Fruit fly (Drosophila melanogaster) whole organism, embryonic: ENCODE results near the gene CG11698.

ENCODE experiments used
- BEAF-32 ChIP-seq: fragments of 200-800 bp; sonication (Bioruptor generic); optimal IDR thresholded peaks from 3 replicates; lab custom pipeline; 2017; ENCODE audit warnings: missing biosample characterization, missing genetic modification characterization, mild to moderate bottlenecking, moderate library complexity, missing genetic modification reagents
- Bdp1 ChIP-seq: fragments of 200-800 bp; sonication (Bioruptor generic); optimal IDR thresholded peaks from 3 replicates; lab custom pipeline; 2016; ENCODE audit warnings: missing biosample characterization, missing genetic modification characterization
- CG10147 ChIP-seq: fragments of 200-800 bp; sonication (Bioruptor generic); optimal IDR thresholded peaks from 2 replicates; lab custom pipeline; 2019; ENCODE audit warnings: missing biosample characterization, mild to moderate bottlenecking, missing genetic modification characterization, moderate library complexity
- CG10959 ChIP-seq: fragments of 200-800 bp; sonication (Bioruptor generic); IDR thresholded peaks from 2 replicates; pipeline ENCODE4 v1.3.6; 2022; ENCODE audit warnings: missing biosample characterization, missing genetic modification characterization
- CG13287 ChIP-seq: fragments of 200-800 bp; sonication (Bioruptor generic); IDR thresholded peaks from 2 replicates; pipeline ENCODE4 v1.3.6; 2022; ENCODE audit warnings: missing biosample characterization, missing genetic modification characterization; ENCODE audit not compliant: partially characterized antibody
- CG13775 ChIP-seq: fragments of 200-800 bp; sonication (Bioruptor generic); optimal IDR thresholded peaks from 3 replicates; lab custom pipeline; 2017; ENCODE audit warnings: missing biosample characterization, mild to moderate bottlenecking, missing genetic modification characterization
- CG14014 ChIP-seq: fragments of 200-800 bp; sonication (Bioruptor generic); IDR thresholded peaks from 2 replicates; pipeline ENCODE4 v1.3.6; 2022; ENCODE audit warnings: missing biosample characterization, missing genetic modification characterization
- CG15073 ChIP-seq: fragments of 200-800 bp; sonication (Bioruptor generic); optimal IDR thresholded peaks from 2 replicates; lab custom pipeline; 2016; ENCODE audit warnings: missing biosample characterization, missing genetic modification characterization
- CG15514 ChIP-seq: fragments of 200-800 bp; sonication (Bioruptor generic); optimal IDR thresholded peaks from 3 replicates; lab custom pipeline; 2017; ENCODE audit warnings: missing biosample characterization, missing genetic modification characterization, mild to moderate bottlenecking, moderate library complexity, missing genetic modification reagents
- CG18262 ChIP-seq: fragments of 200-800 bp; optimal IDR thresholded peaks from 3 replicates; lab custom pipeline; 2019; ENCODE audit warnings: missing biosample characterization, mild to moderate bottlenecking, missing genetic modification characterization, moderate library complexity
- CG18476 ChIP-seq: fragments of 200-800 bp; sonication (Bioruptor generic); optimal IDR thresholded peaks from 2 replicates; lab custom pipeline; 2016; ENCODE audit warnings: missing biosample characterization, mild to moderate bottlenecking, missing genetic modification characterization
- CG4328 ChIP-seq: fragments of 200-800 bp; sonication (Bioruptor generic); optimal IDR thresholded peaks from 3 replicates; lab custom pipeline; 2017; ENCODE audit warnings: missing biosample characterization, missing genetic modification reagents, missing genetic modification characterization
- CG7839 ChIP-seq: fragments of 200-800 bp; sonication (Bioruptor generic); optimal IDR thresholded peaks from 3 replicates; lab custom pipeline; 2018; ENCODE audit warnings: missing biosample characterization, mild to moderate bottlenecking, missing genetic modification characterization, moderate library complexity
- CG8089 ChIP-seq: fragments of 200-800 bp; sonication (Bioruptor generic); optimal IDR thresholded peaks from 3 replicates; lab custom pipeline; 2016; ENCODE audit warnings: missing biosample characterization, missing genetic modification characterization
- CG9215 ChIP-seq: fragments of 200-800 bp; sonication (Bioruptor generic); IDR thresholded peaks from 2 replicates; pipeline ENCODE4 v1.3.6; 2022; ENCODE audit warnings: missing biosample characterization, missing genetic modification characterization
- CG9727 ChIP-seq: fragments of 200-800 bp; sonication (Bioruptor generic); optimal IDR thresholded peaks from 3 replicates; lab custom pipeline; 2017; ENCODE audit warnings: missing biosample characterization, mild to moderate bottlenecking, missing genetic modification characterization
- D19A ChIP-seq: fragments of 200-800 bp; optimal IDR thresholded peaks from 3 replicates; lab custom pipeline; 2019; ENCODE audit warnings: missing biosample characterization, mild to moderate bottlenecking, missing genetic modification characterization, moderate library complexity
- D19B ChIP-seq: fragments of 200-800 bp; sonication (Bioruptor generic); optimal IDR thresholded peaks from 2 replicates; lab custom pipeline; 2017; ENCODE audit warnings: missing biosample characterization, mild to moderate bottlenecking, missing genetic modification characterization
- Dbx ChIP-seq: fragments of 200-800 bp; sonication (Bioruptor generic); IDR thresholded peaks from 3 replicates; pipeline ENCODE4 v1.3.6; 2022; ENCODE audit warnings: missing biosample characterization, missing genetic modification characterization
- Gug ChIP-seq: fragments of 200-800 bp; sonication (Bioruptor generic); IDR thresholded peaks from 4 replicates; pipeline ENCODE4 v1.3.6; 2022; ENCODE audit warnings: missing biosample characterization, missing genetic modification characterization
- H15 ChIP-seq: fragments of 200-800 bp; sonication (Bioruptor generic); IDR thresholded peaks from 3 replicates; pipeline ENCODE4 v1.3.6; 2022; ENCODE audit warnings: missing biosample characterization, missing genetic modification characterization
- HHEX ChIP-seq: fragments of 200-800 bp; sonication (Bioruptor generic); optimal IDR thresholded peaks from 3 replicates; lab custom pipeline; 2017; ENCODE audit warnings: missing biosample characterization, mild to moderate bottlenecking, missing genetic modification characterization, missing genetic modification reagents
- HLH4C ChIP-seq: fragments of 200-800 bp; sonication (Bioruptor generic); IDR thresholded peaks from 3 replicates; pipeline ENCODE4 v1.3.6; 2022; ENCODE audit warnings: missing biosample characterization, missing genetic modification characterization; ENCODE audit not compliant: partially characterized antibody
- Hr51 ChIP-seq, 2 experiments: fragments of 200-800 bp; sonication (Bioruptor generic); optimal IDR thresholded peaks; 2 replicates in 1 of 2; 3 replicates in 1 of 2; lab custom pipeline; 2016 to 2018; ENCODE audit warnings: missing biosample characterization in 2 of 2, missing genetic modification characterization in 2 of 2, mild to moderate bottlenecking in 1 of 2, moderate library complexity in 1 of 2
- Lhr ChIP-seq: fragments of 200-800 bp; sonication (Bioruptor generic); optimal IDR thresholded peaks from 3 replicates; lab custom pipeline; 2017; ENCODE audit warnings: mild to moderate bottlenecking, missing biosample characterization, missing genetic modification reagents, missing genetic modification characterization
- Mad ChIP-seq: fragments of 200-800 bp; sonication (Bioruptor generic); optimal IDR thresholded peaks from 2 replicates; lab custom pipeline; 2016; ENCODE audit warnings: missing biosample characterization, missing genetic modification characterization
- Nf-YB ChIP-seq: fragments of 200-800 bp; sonication (Bioruptor generic); optimal IDR thresholded peaks from 3 replicates; lab custom pipeline; 2019; ENCODE audit warnings: missing biosample characterization, mild to moderate bottlenecking, missing genetic modification characterization, moderate library complexity
- NfI ChIP-seq: fragments of 200-800 bp; sonication (Bioruptor generic); optimal IDR thresholded peaks from 3 replicates; lab custom pipeline; 2018; ENCODE audit warnings: missing biosample characterization, mild to moderate bottlenecking, missing genetic modification characterization, moderate library complexity
- Ptx1 ChIP-seq: fragments of 200-800 bp; sonication (Bioruptor generic); IDR thresholded peaks from 2 replicates; pipeline ENCODE4 v1.3.6; 2022; ENCODE audit warnings: missing biosample characterization, missing genetic modification characterization
- Side ChIP-seq: fragments of 200-800 bp; sonication (Bioruptor generic); optimal IDR thresholded peaks from 2 replicates; lab custom pipeline; 2016; ENCODE audit warnings: missing biosample characterization, missing genetic modification characterization
- Xrp1 ChIP-seq: fragments of 200-800 bp; sonication (Bioruptor generic); IDR thresholded peaks from 2 replicates; pipeline ENCODE4 v1.3.6; 2022; ENCODE audit warnings: missing biosample characterization, missing genetic modification characterization
- ab ChIP-seq: fragments of 200-800 bp; sonication (Bioruptor generic); optimal IDR thresholded peaks from 2 replicates; lab custom pipeline; 2016; ENCODE audit warnings: missing biosample characterization, missing genetic modification characterization
- abd-A ChIP-seq: fragments of 200-800 bp; sonication (Bioruptor generic); optimal IDR thresholded peaks from 3 replicates; lab custom pipeline; 2019; ENCODE audit warnings: missing biosample characterization, mild to moderate bottlenecking, missing genetic modification characterization, moderate library complexity
- amos ChIP-seq: fragments of 200-800 bp; sonication (Bioruptor generic); IDR thresholded peaks from 2 replicates; pipeline ENCODE4 v1.3.6; 2022; ENCODE audit warnings: missing biosample characterization, missing genetic modification characterization; ENCODE audit not compliant: partially characterized antibody
- croc ChIP-seq: fragments of 200-800 bp; sonication (Bioruptor generic); conservative IDR thresholded peaks from 3 replicates; pipeline ENCODE4 v1.3.6; 2022; ENCODE audit warnings: missing biosample characterization, missing genetic modification characterization
- crol ChIP-seq: fragments of 200-800 bp; sonication (Bioruptor generic); IDR thresholded peaks from 2 replicates; pipeline ENCODE4 v1.3.6; 2022; ENCODE audit warnings: missing biosample characterization, missing genetic modification characterization
- ftz-f1 ChIP-seq: fragments of 200-800 bp; sonication (Bioruptor generic); optimal IDR thresholded peaks from 2 replicates; lab custom pipeline; 2016; ENCODE audit warnings: missing biosample characterization, missing genetic modification characterization
- gro ChIP-seq: fragments of 200-800 bp; sonication (Bioruptor generic); optimal IDR thresholded peaks from 2 replicates; lab custom pipeline; 2016; ENCODE audit warnings: missing biosample characterization, missing genetic modification characterization
- gt ChIP-seq: fragments of 200-800 bp; sonication (Bioruptor generic); IDR thresholded peaks from 2 replicates; pipeline ENCODE4 v1.3.6; 2022; ENCODE audit warnings: missing biosample characterization, missing genetic modification characterization
- hth ChIP-seq: fragments of >200 bp; optimal IDR thresholded peaks from 2 replicates; lab custom pipeline; 2017; ENCODE audit warnings: inconsistent platforms
- inv ChIP-seq: fragments of 200-800 bp; sonication (Bioruptor generic); IDR thresholded peaks from 2 replicates; pipeline ENCODE4 v1.3.6; 2022; ENCODE audit warnings: missing biosample characterization, missing genetic modification characterization; ENCODE audit not compliant: partially characterized antibody
- mld ChIP-seq: fragments of 200-800 bp; sonication (Bioruptor generic); IDR thresholded peaks from 3 replicates; pipeline ENCODE4 v1.3.6; 2022; ENCODE audit warnings: missing biosample characterization, missing genetic modification characterization; ENCODE audit not compliant: partially characterized antibody
- nerfin-2 ChIP-seq: fragments of 200-800 bp; sonication (Bioruptor generic); IDR thresholded peaks from 2 replicates; pipeline ENCODE4 v1.3.6; 2022; ENCODE audit warnings: missing biosample characterization, missing genetic modification characterization; ENCODE audit not compliant: partially characterized antibody
- nmo ChIP-seq: fragments of 200-800 bp; sonication (Bioruptor generic); optimal IDR thresholded peaks from 2 replicates; lab custom pipeline; 2018; ENCODE audit warnings: missing biosample characterization, mild to moderate bottlenecking, missing genetic modification characterization, moderate library complexity
- pho ChIP-seq: fragments of 200-800 bp; sonication (Bioruptor generic); optimal IDR thresholded peaks from 2 replicates; lab custom pipeline; 2016; ENCODE audit warnings: missing biosample characterization, missing genetic modification characterization
- rib ChIP-seq: fragments of 200-800 bp; sonication (Bioruptor generic); IDR thresholded peaks from 2 replicates; pipeline ENCODE4 v1.3.6; 2022; ENCODE audit warnings: missing biosample characterization, missing genetic modification characterization
- row ChIP-seq: fragments of 200-800 bp; sonication (Bioruptor generic); IDR thresholded peaks from 3 replicates; pipeline ENCODE4 v1.3.6; 2022; ENCODE audit warnings: missing biosample characterization, missing genetic modification characterization
- schlank ChIP-seq: fragments of 200-800 bp; sonication (Bioruptor generic); optimal IDR thresholded peaks from 2 replicates; lab custom pipeline; 2018; ENCODE audit warnings: missing biosample characterization, mild to moderate bottlenecking, missing genetic modification characterization
- sob ChIP-seq: fragments of 200-800 bp; sonication (Bioruptor generic); IDR thresholded peaks from 2 replicates; pipeline ENCODE4 v1.3.6; 2022; ENCODE audit warnings: missing biosample characterization, missing genetic modification characterization
- tin ChIP-seq: fragments of 200-800 bp; sonication (Bioruptor generic); optimal IDR thresholded peaks from 3 replicates; lab custom pipeline; 2016; ENCODE audit warnings: missing biosample characterization, missing genetic modification characterization
- zen ChIP-seq: fragments of 200-800 bp; sonication (Bioruptor generic); optimal IDR thresholded peaks from 3 replicates; lab custom pipeline; 2018; ENCODE audit warnings: missing biosample characterization, mild to moderate bottlenecking, missing genetic modification characterization, moderate library complexity

CG11698 gene

dm6 chr3R:8336012-8336567 is 24.1 kb downstream of the CG11698 start (continued):
- TF ChIP-seq CG13287 (GFP tag; lab: Robert Waterston, UW) (no peak), HHEX (GFP tag; lab: Kevin White, UChicago) (no peak), CG15514 (GFP tag; lab: Kevin White, UChicago) (no peak), D19B (GFP tag; lab: Kevin White, UChicago) (no peak), CG9215 (GFP tag; lab: Robert Waterston, UW) (no peak), CG8089 (GFP tag; lab: Kevin White, UChicago) (no peak), tin (GFP tag; lab: Kevin White, UChicago) (no peak), schlank (tag; lab: Kevin White, UChicago) (no peak), CG13775 (GFP tag; lab: Kevin White, UChicago) (peak; percentile 13), H15 (no peak), CG9727 (peak; percentile 62), Gug (no peak), Xrp1 (no peak; the same call in 1 of the 2 replicates), CG14014 (GFP tag; lab: Robert Waterston, UW) (no peak), ab (GFP tag; lab: Kevin White, UChicago) (no peak), BEAF-32 (no peak), CG4328 (no peak), sob (GFP tag; lab: Robert Waterston, UW) (no peak), CG15073 (GFP tag; lab: Kevin White, UChicago) (no peak), CG18476 (GFP tag; lab: Kevin White, UChicago) (no peak), crol (no peak), Side (no peak), Lhr (GFP tag; lab: Kevin White, UChicago) (no peak), Ptx1 (GFP tag; lab: Robert Waterston, UW) (no peak), mld (GFP tag; lab: Robert Waterston, UW) (no peak), pho (GFP tag; lab: Kevin White, UChicago) (no peak), ftz-f1 (GFP tag; lab: Kevin White, UChicago) (no peak), Dbx (GFP tag; lab: Robert Waterston, UW) (no peak), nerfin-2 (GFP tag; lab: Robert Waterston, UW) (no peak), CG10147 (GFP tag; lab: Kevin White, UChicago) (no peak), croc (GFP tag; lab: Robert Waterston, UW) (no peak), inv (GFP tag; lab: Robert Waterston, UW) (no peak), CG18262 (tag; lab: Kevin White, UChicago) (peak; percentile 51), Nf-YB (GFP tag; lab: Kevin White, UChicago) (no peak), zen (tag; lab: Kevin White, UChicago) (peak; percentile 15), gro (no peak), abd-A (no peak), Bdp1 (GFP tag; lab: Kevin White, UChicago) (no peak), CG10959 (GFP tag; lab: Robert Waterston, UW) (no peak), amos (GFP tag; lab: Robert Waterston, UW) (no peak), Hr51 (GFP tag; optimal IDR thresholded peaks at IDR 0.05; lab: Kevin White, UChicago) (no peak), gt (GFP tag; lab: Robert Waterston, UW) (no peak), CG7839 (tag; lab: Kevin White, UChicago) (peak; percentile 13), Mad (GFP tag; lab: Kevin White, UChicago) (no peak), row (GFP tag; lab: Robert Waterston, UW) (peak; percentile 30; the same call in 1 of the 3 replicates), NfI (GFP tag; lab: Kevin White, UChicago) (no peak), nmo (GFP tag; lab: Kevin White, UChicago) (peak; percentile 41), hth (lab: Kevin White, UChicago) (no peak), HLH4C (GFP tag; lab: Robert Waterston, UW) (no peak), rib (no peak), D19A (tag; lab: Kevin White, UChicago) (peak; percentile 17)
